Fruit fly (Drosophila melanogaster) Kc167 (cell line): Measurements from ENCODE around the gene CG8563.

Source experiments
- Myc ChIP-seq: fragments of >200 bp; optimal IDR thresholded peaks from 2 replicates; lab custom pipeline; 2017; ENCODE audit warnings: missing external identifiers
- Sin3A ChIP-seq: fragments of >200 bp; optimal IDR thresholded peaks from 2 replicates; lab custom pipeline; 2018; ENCODE audit warnings: missing external identifiers
- h ChIP-seq: fragments of >200 bp; optimal IDR thresholded peaks from 3 replicates; lab custom pipeline; 2018; ENCODE audit warnings: missing external identifiers
- insv ChIP-seq: fragments of >200 bp; optimal IDR thresholded peaks from 3 replicates; lab custom pipeline; 2018; ENCODE audit warnings: missing external identifiers
- psq ChIP-seq: fragments of >200 bp; optimal IDR thresholded peaks from 2 replicates; lab custom pipeline; 2017; ENCODE audit warnings: missing external identifiers
- ttk ChIP-seq: sonication (Bioruptor generic); optimal IDR thresholded peaks from 2 replicates; lab custom pipeline; 2017; ENCODE audit warnings: missing external identifiers

CG8563 gene

dm6 chr3L:7390442-7390841, at the start of gene CG8563:
Gene CG8563 (plus strand): TSS chr3L:7390742.
- TF ChIP-seq Myc (no peak), h (lab: Kevin White, UChicago) (no peak), ttk (lab: Kevin White, UChicago) (no peak), insv (lab: Kevin White, UChicago) (no peak), Sin3A (no peak), psq (lab: Kevin White, UChicago) (no peak)

dm6 chr3L:7344001-7344400, 46.5 kb upstream of the CG8563 start:
- no peak for TF ChIP-seq insv (lab: Kevin White, UChicago)
- no peak for TF ChIP-seq Sin3A
- no peak for TF ChIP-seq h (lab: Kevin White, UChicago)
- no peak for TF ChIP-seq ttk (lab: Kevin White, UChicago)
- no peak for TF ChIP-seq Myc
- no peak for TF ChIP-seq psq (lab: Kevin White, UChicago)

- TF ChIP-seq ttk (lab: Kevin White, UChicago) (no peak), insv (lab: Kevin White, UChicago) (no peak), psq (lab: Kevin White, UChicago) (no peak)
These were observed 45.5 kb upstream of the CG8563 start, which contains the start of gene Cln7 for dm6 chr3L:7344965-7345427. Gene Cln7 (minus strand): TSS chr3L:7345183.

dm6 chr3L:7346951-7347350, 43.6 kb upstream of the CG8563 start, which contains the start of gene CG14834:
Gene CG14834 (minus strand): TSS chr3L:7347123.
- TF ChIP-seq psq (lab: Kevin White, UChicago), result no peak
- no peak for TF ChIP-seq Myc
- TF ChIP-seq ttk (lab: Kevin White, UChicago), result no peak
- no peak for TF ChIP-seq insv (lab: Kevin White, UChicago)
- TF ChIP-seq Sin3A, result no peak
- no peak for TF ChIP-seq h (lab: Kevin White, UChicago)

- TF ChIP-seq ttk (lab: Kevin White, UChicago), result no peak
- no peak for TF ChIP-seq insv (lab: Kevin White, UChicago)
- TF ChIP-seq Sin3A, result no peak
- no peak for TF ChIP-seq Myc
- no peak for TF ChIP-seq psq (lab: Kevin White, UChicago)
- TF ChIP-seq h (lab: Kevin White, UChicago), result no peak
These were observed 42.4 kb upstream of the CG8563 start, which contains the start of the genes Srp19 and qm for dm6 chr3L:7347984-7348631. Gene Srp19 (minus strand): TSS chr3L:7348034. Gene qm (plus strand): TSS chr3L:7348313.

dm6 chr3L:7349311-7349710, 41.2 kb upstream of the CG8563 start:
- TF ChIP-seq Myc (no peak), Sin3A (no peak), insv (lab: Kevin White, UChicago) (no peak), ttk (lab: Kevin White, UChicago) (no peak)

- TF ChIP-seq psq (lab: Kevin White, UChicago) (no peak), Sin3A (no peak), h (lab: Kevin White, UChicago) (no peak), insv (lab: Kevin White, UChicago) (no peak), Myc (no peak), ttk (lab: Kevin White, UChicago) (no peak)
These were observed 34.0 kb upstream of the CG8563 start, which contains the start of gene CTCF for dm6 chr3L:7356386-7357117. Gene CTCF (minus strand): TSS chr3L:7356713.

- TF ChIP-seq Myc (no peak), insv (lab: Kevin White, UChicago) (no peak), h (lab: Kevin White, UChicago) (no peak), ttk (lab: Kevin White, UChicago) (no peak)
These were observed 30.7 kb upstream of the CG8563 start, which contains the start of gene pst for dm6 chr3L:7359827-7360323. Gene pst (minus strand): TSS chr3L:7360263.

dm6 chr3L:7360324-7360852, 30.2 kb upstream of the CG8563 start, which contains the start of gene Sec63:
Gene Sec63 (plus strand): TSS chr3L:7360561.
- TF ChIP-seq ttk (lab: Kevin White, UChicago) (no peak), Sin3A (no peak), psq (lab: Kevin White, UChicago) (no peak), Myc (no peak), h (lab: Kevin White, UChicago) (no peak), insv (lab: Kevin White, UChicago) (no peak)

- TF ChIP-seq Myc (no peak), ttk (lab: Kevin White, UChicago) (no peak), h (lab: Kevin White, UChicago) (no peak), insv (lab: Kevin White, UChicago) (no peak), Sin3A (no peak), psq (lab: Kevin White, UChicago) (no peak)
These were observed 29.4 kb upstream of the CG8563 start for dm6 chr3L:7361095-7361522.

dm6 chr3L:7364717-7365278, 25.7 kb upstream of the CG8563 start:
- TF ChIP-seq Myc, result no peak
- no peak for TF ChIP-seq Sin3A
- no peak for TF ChIP-seq psq (lab: Kevin White, UChicago)
- TF ChIP-seq insv (lab: Kevin White, UChicago), result no peak
- TF ChIP-seq h (lab: Kevin White, UChicago), result no peak
- TF ChIP-seq ttk (lab: Kevin White, UChicago), result no peak
